Fruit fly (Drosophila melanogaster): ENCODE results near the gene jvl.

jvl gene

DNA sequence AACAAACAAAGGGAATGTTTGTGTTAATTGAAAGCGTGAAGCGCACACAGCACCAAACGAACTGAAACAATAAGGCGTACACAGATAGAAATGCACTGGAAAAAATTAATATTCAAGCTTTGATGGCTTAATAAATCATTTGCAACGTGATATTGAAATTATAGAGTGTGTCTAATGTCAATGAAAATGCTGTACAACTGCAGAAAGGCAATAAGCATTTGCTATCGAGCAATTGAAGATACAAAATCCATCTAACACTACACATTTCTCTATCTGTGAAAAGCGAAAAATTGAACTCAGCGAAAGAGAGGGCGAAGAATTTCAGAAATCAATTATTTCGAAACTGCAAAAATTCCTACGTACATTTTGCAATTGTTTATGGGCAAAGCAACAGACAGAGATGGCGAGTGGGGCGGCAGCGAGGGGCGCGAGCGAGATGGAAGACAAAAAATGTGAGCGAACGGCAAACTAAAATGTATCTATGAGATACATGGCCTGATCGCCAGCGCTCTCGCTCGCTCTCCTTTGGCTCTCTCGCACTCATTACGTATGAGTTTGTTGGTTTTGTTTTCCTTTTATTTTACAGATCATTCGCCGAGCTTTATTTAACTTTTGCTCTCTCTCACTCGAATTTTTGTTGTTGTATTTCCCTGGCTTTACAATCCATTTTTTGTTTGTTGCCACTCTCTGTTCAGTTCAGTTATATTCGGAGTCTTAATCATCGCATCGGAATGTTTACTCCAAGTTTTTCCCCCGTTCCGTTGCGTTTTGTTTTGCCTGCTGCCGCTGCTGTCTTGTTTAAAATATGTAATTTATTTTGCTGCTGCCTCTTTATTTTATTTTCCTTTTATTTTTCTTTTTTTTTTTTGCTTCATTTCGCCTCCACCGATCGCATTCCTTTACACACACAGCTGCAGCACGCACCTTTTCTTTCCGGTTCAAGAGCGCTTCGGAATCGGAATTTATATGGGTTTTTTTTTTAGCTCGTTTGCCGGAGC, 19.1 kb upstream of the jvl start (continued):
- peak; percentile 29 for TF ChIP-seq Hmx (GFP tag; optimal IDR thresholded peaks at IDR 0.05)
- TF ChIP-seq CG11093 (GFP tag; IDR thresholded peaks at IDR 0.05), result peak; percentile 65; the same call in 1 of the 3 replicates
- TF ChIP-seq CG14860 (GFP tag; IDR thresholded peaks at IDR 0.05; ENCODE audit: partially characterized antibody), result no peak
- TF ChIP-seq ato (GFP tag; IDR thresholded peaks at IDR 0.05; ENCODE audit: partially characterized antibody), result no peak
- peak; percentile 43 for TF ChIP-seq fd3F (GFP tag; optimal IDR thresholded peaks at IDR 0.05)
- no peak for TF ChIP-seq B-H2 (GFP tag; optimal IDR thresholded peaks at IDR 0.05)
- no peak for TF ChIP-seq pita (GFP tag; optimal IDR thresholded peaks at IDR 0.05)
- TF ChIP-seq CG7928 (GFP tag; optimal IDR thresholded peaks at IDR 0.05), result peak; percentile 10
- no peak for TF ChIP-seq pan (optimal IDR thresholded peaks at IDR 0.05)
- TF ChIP-seq pan (GFP tag; optimal IDR thresholded peaks at IDR 0.05 in 1 of 2, IDR thresholded peaks at IDR 0.05 in 1 of 2), result peak in 1 of 2 experiments; percentile 80
- peak; percentile 59 for TF ChIP-seq pnt (GFP tag; optimal IDR thresholded peaks at IDR 0.05)
- no peak; the same call in 1 of the 2 replicates for TF ChIP-seq Adf1 (GFP tag; IDR thresholded peaks at IDR 0.05)
- TF ChIP-seq gro (GFP tag; optimal IDR thresholded peaks at IDR 0.05), result no peak
- TF ChIP-seq ac (GFP tag; optimal IDR thresholded peaks at IDR 0.05), result peak; percentile 32
- TF ChIP-seq CG6254 (GFP tag; optimal IDR thresholded peaks at IDR 0.05), result peak; percentile 19
- TF ChIP-seq vnd (GFP tag; IDR thresholded peaks at IDR 0.05; ENCODE audit: partially characterized antibody), result no peak
- peak; percentile 33 for TF ChIP-seq Sry-δ (GFP tag; optimal IDR thresholded peaks at IDR 0.05)
- TF ChIP-seq Neu2 (GFP tag; optimal IDR thresholded peaks at IDR 0.05; ENCODE audit: borderline replicate concordance), result no peak
- TF ChIP-seq crol (GFP tag; IDR thresholded peaks at IDR 0.05), result peak; percentile 6; the same call in 1 of the 2 replicates
- TF ChIP-seq CG7271 (tag; optimal IDR thresholded peaks at IDR 0.05), result no peak
- peak; percentile 38; the same call in 1 of the 2 replicates for TF ChIP-seq MBD-R2 (GFP tag; IDR thresholded peaks at IDR 0.05)
- 0 out of 3 replicates have a peak, but pooled peaks have one; percentile 27 for TF ChIP-seq CG2889 (GFP tag; IDR thresholded peaks at IDR 0.05)
- TF ChIP-seq CG2129 (GFP tag; IDR thresholded peaks at IDR 0.05; ENCODE audit: partially characterized antibody), result no peak
- no peak for TF ChIP-seq onecut (GFP tag; IDR thresholded peaks at IDR 0.05)
- TF ChIP-seq CG10979 (tag; optimal IDR thresholded peaks at IDR 0.05), result peak; percentile 59
- TF ChIP-seq Lpt (GFP tag; optimal IDR thresholded peaks at IDR 0.05), result peak; percentile 28
- TF ChIP-seq GATAe (GFP tag; conservative IDR thresholded peaks at IDR 0.05), result 0 out of 2 replicates have a peak, but pooled peaks have one; percentile 27
- TF ChIP-seq CG8478 (optimal IDR thresholded peaks at IDR 0.05), result no peak
- TF ChIP-seq CG10543 (GFP tag; optimal IDR thresholded peaks at IDR 0.05), result peak; percentile 28
- no peak for TF ChIP-seq CG11456 (GFP tag; IDR thresholded peaks at IDR 0.05)
- TF ChIP-seq CG3065 (GFP tag; optimal IDR thresholded peaks at IDR 0.05), result peak; percentile 42
- peak; percentile 51; the same call in 1 of the 2 replicates for TF ChIP-seq al (GFP tag; IDR thresholded peaks at IDR 0.05)
- TF ChIP-seq pho (GFP tag; optimal IDR thresholded peaks at IDR 0.05), result peak; percentile 56
- TF ChIP-seq CG34376 (GFP tag; optimal IDR thresholded peaks at IDR 0.05), result peak; percentile 0
- peak; percentile 71 for TF ChIP-seq stc (GFP tag; IDR thresholded peaks at IDR 0.05)
- TF ChIP-seq CG9437 (GFP tag; optimal IDR thresholded peaks at IDR 0.05), result peak; percentile 48
- TF ChIP-seq Ets65A (GFP tag), result peak; percentile 73
- TF ChIP-seq pum (GFP tag; optimal IDR thresholded peaks at IDR 0.05), result peak; percentile 64
- TF ChIP-seq CG43689 (GFP tag; IDR thresholded peaks at IDR 0.05), result no peak
- 0 out of 2 replicates have a peak, but pooled peaks have one; percentile 15 for TF ChIP-seq unc-4 (GFP tag; IDR thresholded peaks at IDR 0.05; ENCODE audit: partially characterized antibody)
- TF ChIP-seq wek (GFP tag; optimal IDR thresholded peaks at IDR 0.05), result no peak
- no peak for TF ChIP-seq amos (GFP tag; IDR thresholded peaks at IDR 0.05; ENCODE audit: partially characterized antibody)
- no peak for TF ChIP-seq br (optimal IDR thresholded peaks at IDR 0.05)
- peak; percentile 68 for TF ChIP-seq az2 (GFP tag; optimal IDR thresholded peaks at IDR 0.05)
- TF ChIP-seq CG12659 (GFP tag; optimal IDR thresholded peaks at IDR 0.05), result peak; percentile 69
- no peak; the same call in 1 of the 2 replicates for TF ChIP-seq Nf-YA (GFP tag; IDR thresholded peaks at IDR 0.05)
- peak; percentile 12 for TF ChIP-seq CG18476 (GFP tag; optimal IDR thresholded peaks at IDR 0.05)
- 0 out of 2 replicates have a peak, but pooled peaks have one; percentile 22 for TF ChIP-seq Lim3 (GFP tag; IDR thresholded peaks at IDR 0.05)

Measured in whole organism, embryonic.